Worm (Caenorhabditis elegans): ENCODE results near the gene ifc-2.

- TF ChIP-seq ceh-9 (tag; optimal IDR thresholded peaks at IDR 0.05), result no peak
- TF ChIP-seq hlh-6 (tag; optimal IDR thresholded peaks at IDR 0.05), result no peak
- TF ChIP-seq ceh-6 (GFP tag; optimal IDR thresholded peaks at IDR 0.05), result no peak
- TF ChIP-seq pqm-1 (tag; optimal IDR thresholded peaks at IDR 0.05), result no peak
- no peak for TF ChIP-seq elt-2 (tag; optimal IDR thresholded peaks at IDR 0.05)
- no peak for TF ChIP-seq unc-3 (GFP tag; conservative IDR thresholded peaks at IDR 0.05)
- TF ChIP-seq unc-3 (tag; optimal IDR thresholded peaks at IDR 0.05), result no peak
- TF ChIP-seq ama-1 (optimal IDR thresholded peaks at IDR 0.05), result no peak
- TF ChIP-seq hlh-30 (tag; optimal IDR thresholded peaks at IDR 0.05; ENCODE audit: insufficient read depth), result no peak
- TF ChIP-seq Y22D7AL.16 (tag; optimal IDR thresholded peaks at IDR 0.05), result no peak
- TF ChIP-seq nfya-1 (tag; optimal IDR thresholded peaks at IDR 0.05), result no peak
- TF ChIP-seq unc-86 (tag; optimal IDR thresholded peaks at IDR 0.05), result no peak
- no peak for TF ChIP-seq lim-6 (tag; optimal IDR thresholded peaks at IDR 0.05)
These were observed 11.9 kb downstream of the ifc-2 start for ce11 chrX:642817-643216.

Measured in whole organism, late embryonic.